Fruit fly (Drosophila melanogaster) whole organism, embryonic: ENCODE results near the gene Galphai.

ENCODE experiments used
- B-H2 ChIP-seq: fragments of 200-800 bp; sonication (Bioruptor generic); optimal IDR thresholded peaks from 2 replicates; lab custom pipeline; 2018; ENCODE audit warnings: missing biosample characterization, mild to moderate bottlenecking, missing genetic modification characterization
- CG10274 ChIP-seq: fragments of 200-800 bp; sonication (Bioruptor generic); optimal IDR thresholded peaks from 3 replicates; lab custom pipeline; 2017; ENCODE audit warnings: missing biosample characterization, mild to moderate bottlenecking, missing genetic modification characterization
- CG14667 ChIP-seq: fragments of 200-800 bp; sonication (Bioruptor generic); IDR thresholded peaks from 2 replicates; pipeline ENCODE4 v1.3.6; 2022; ENCODE audit warnings: missing biosample characterization, missing genetic modification characterization
- CG15269 ChIP-seq: fragments of 200-800 bp; sonication (Bioruptor generic); optimal IDR thresholded peaks from 2 replicates; lab custom pipeline; 2018; ENCODE audit warnings: missing biosample characterization, mild to moderate bottlenecking, missing genetic modification characterization, moderate library complexity
- CG16813 ChIP-seq: fragments of 200-800 bp; sonication (Bioruptor generic); IDR thresholded peaks from 3 replicates; pipeline ENCODE4 v1.3.6; 2022; ENCODE audit warnings: missing biosample characterization, missing genetic modification characterization; ENCODE audit not compliant: partially characterized antibody
- CG1792 ChIP-seq: fragments of 200-800 bp; sonication (Bioruptor generic); optimal IDR thresholded peaks from 2 replicates; lab custom pipeline; 2016; ENCODE audit warnings: missing biosample characterization, missing genetic modification characterization
- CG18262 ChIP-seq: fragments of 200-800 bp; optimal IDR thresholded peaks from 3 replicates; lab custom pipeline; 2019; ENCODE audit warnings: missing biosample characterization, mild to moderate bottlenecking, missing genetic modification characterization, moderate library complexity
- CG2116 ChIP-seq: fragments of 200-800 bp; sonication (Bioruptor generic); optimal IDR thresholded peaks from 3 replicates; lab custom pipeline; 2018; ENCODE audit warnings: missing biosample characterization, mild to moderate bottlenecking, missing genetic modification characterization
- CG2712 ChIP-seq: fragments of 200-800 bp; optimal IDR thresholded peaks from 3 replicates; lab custom pipeline; 2019; ENCODE audit warnings: missing biosample characterization, mild to moderate bottlenecking, missing genetic modification characterization, moderate library complexity
- CG2889 ChIP-seq: fragments of 200-800 bp; sonication (Bioruptor generic); IDR thresholded peaks from 3 replicates; pipeline ENCODE4 v1.3.6; 2022; ENCODE audit warnings: missing biosample characterization, missing genetic modification characterization
- CG3281 ChIP-seq: fragments of 200-800 bp; sonication (Bioruptor generic); optimal IDR thresholded peaks from 3 replicates; lab custom pipeline; 2017; ENCODE audit warnings: missing biosample characterization, mild to moderate bottlenecking, missing genetic modification characterization
- CG33213 ChIP-seq: fragments of 200-800 bp; sonication (Bioruptor generic); optimal IDR thresholded peaks from 3 replicates; lab custom pipeline; 2016; ENCODE audit warnings: missing biosample characterization, missing genetic modification characterization
- CG9727 ChIP-seq: fragments of 200-800 bp; sonication (Bioruptor generic); optimal IDR thresholded peaks from 3 replicates; lab custom pipeline; 2017; ENCODE audit warnings: missing biosample characterization, mild to moderate bottlenecking, missing genetic modification characterization
- CG9876 ChIP-seq: fragments of 200-800 bp; sonication (Bioruptor generic); optimal IDR thresholded peaks from 2 replicates; lab custom pipeline; 2016; ENCODE audit warnings: missing biosample characterization, missing genetic modification characterization
- D19B ChIP-seq: fragments of 200-800 bp; sonication (Bioruptor generic); optimal IDR thresholded peaks from 2 replicates; lab custom pipeline; 2017; ENCODE audit warnings: missing biosample characterization, mild to moderate bottlenecking, missing genetic modification characterization
- Dad ChIP-seq: fragments of 200-800 bp; sonication (Bioruptor generic); optimal IDR thresholded peaks from 3 replicates; lab custom pipeline; 2016; ENCODE audit warnings: missing biosample characterization, missing genetic modification characterization
- Elba2 ChIP-seq: fragments of 200-800 bp; sonication (Bioruptor generic); optimal IDR thresholded peaks from 3 replicates; lab custom pipeline; 2016; ENCODE audit warnings: missing biosample characterization, missing genetic modification characterization
- Hand ChIP-seq: fragments of 200-800 bp; sonication (Bioruptor generic); optimal IDR thresholded peaks from 2 replicates; lab custom pipeline; 2017; ENCODE audit warnings: mild to moderate bottlenecking, missing biosample characterization, missing genetic modification reagents, missing genetic modification characterization
- Lpt ChIP-seq: fragments of >200 bp; optimal IDR thresholded peaks from 2 replicates; lab custom pipeline; 2018; ENCODE audit warnings: missing biosample characterization, missing genetic modification characterization
- Nf-YC ChIP-seq: fragments of 200-800 bp; optimal IDR thresholded peaks from 3 replicates; lab custom pipeline; 2019; ENCODE audit warnings: missing biosample characterization, mild to moderate bottlenecking, missing genetic modification characterization, moderate library complexity
- Oli ChIP-seq: fragments of 200-800 bp; sonication (Bioruptor generic); optimal IDR thresholded peaks from 2 replicates; lab custom pipeline; 2018; ENCODE audit warnings: missing biosample characterization, mild to moderate bottlenecking, missing genetic modification characterization, moderate library complexity
- Optix ChIP-seq: fragments of 200-800 bp; sonication (Bioruptor generic); IDR thresholded peaks from 3 replicates; pipeline ENCODE4 v1.3.6; 2022; ENCODE audit warnings: missing biosample characterization, missing genetic modification characterization
- Scr ChIP-seq: fragments of 200-800 bp; sonication (Bioruptor generic); IDR thresholded peaks from 2 replicates; pipeline ENCODE4 v1.3.6; 2022; ENCODE audit warnings: missing biosample characterization, missing genetic modification characterization; ENCODE audit not compliant: partially characterized antibody
- Sox102F ChIP-seq: fragments of 200-800 bp; sonication (Bioruptor generic); optimal IDR thresholded peaks from 2 replicates; lab custom pipeline; 2018; ENCODE audit warnings: missing biosample characterization, mild to moderate bottlenecking, missing genetic modification characterization, moderate library complexity
- Ssrp ChIP-seq: fragments of 200-800 bp; sonication (Bioruptor generic); optimal IDR thresholded peaks from 2 replicates; lab custom pipeline; 2018; ENCODE audit warnings: missing biosample characterization, mild to moderate bottlenecking, missing genetic modification characterization, moderate library complexity
- Usf ChIP-seq: fragments of 200-800 bp; sonication (Bioruptor generic); optimal IDR thresholded peaks from 2 replicates; lab custom pipeline; 2017; ENCODE audit warnings: missing genotype, missing biosample characterization, missing genetic modification characterization
- abd-A ChIP-seq: fragments of 200-800 bp; sonication (Bioruptor generic); optimal IDR thresholded peaks from 3 replicates; lab custom pipeline; 2019; ENCODE audit warnings: missing biosample characterization, mild to moderate bottlenecking, missing genetic modification characterization, moderate library complexity
- ac ChIP-seq: fragments of 200-800 bp; sonication (Bioruptor generic); optimal IDR thresholded peaks from 3 replicates; lab custom pipeline; 2017; ENCODE audit warnings: missing biosample characterization, mild to moderate bottlenecking, missing genetic modification characterization
- bab2 ChIP-seq: fragments of 200-800 bp; sonication (Bioruptor generic); optimal IDR thresholded peaks from 2 replicates; lab custom pipeline; 2016; ENCODE audit warnings: missing biosample characterization, missing genetic modification characterization
- bbx ChIP-seq: fragments of 200-800 bp; sonication (Bioruptor generic); IDR thresholded peaks from 2 replicates; pipeline ENCODE4 v1.3.6; 2022; ENCODE audit warnings: missing biosample characterization, missing genetic modification characterization; ENCODE audit not compliant: partially characterized antibody
- cas ChIP-seq: fragments of 200-800 bp; sonication (Bioruptor generic); IDR thresholded peaks from 2 replicates; pipeline ENCODE4 v1.3.6; 2022; ENCODE audit warnings: missing biosample characterization, missing genetic modification characterization
- caup ChIP-seq: fragments of 200-800 bp; sonication (Bioruptor generic); optimal IDR thresholded peaks from 3 replicates; lab custom pipeline; 2017; ENCODE audit warnings: missing biosample characterization, mild to moderate bottlenecking, missing genetic modification characterization, moderate library complexity; ENCODE audit not compliant: severe bottlenecking
- crc ChIP-seq: fragments of 200-800 bp; sonication (Bioruptor generic); optimal IDR thresholded peaks from 2 replicates; lab custom pipeline; 2016; ENCODE audit warnings: missing biosample characterization, missing genetic modification characterization
- ems ChIP-seq: fragments of 200-800 bp; sonication (Bioruptor generic); optimal IDR thresholded peaks from 3 replicates; lab custom pipeline; 2016; ENCODE audit warnings: missing biosample characterization, missing genetic modification characterization
- esg ChIP-seq: fragments of 200-800 bp; sonication (Bioruptor generic); conservative IDR thresholded peaks from 2 replicates; pipeline ENCODE4 v1.3.6; 2022; ENCODE audit warnings: missing biosample characterization, missing genetic modification characterization
- exex ChIP-seq: fragments of 200-800 bp; sonication (Bioruptor generic); optimal IDR thresholded peaks from 4 replicates; lab custom pipeline; 2018; ENCODE audit warnings: missing biosample characterization, mild to moderate bottlenecking, missing genetic modification characterization, moderate library complexity
- gcm2 ChIP-seq: fragments of 200-800 bp; sonication (Bioruptor generic); optimal IDR thresholded peaks from 2 replicates; lab custom pipeline; 2016; ENCODE audit warnings: missing biosample characterization, missing genetic modification characterization
- hb ChIP-seq: fragments of 200-800 bp; sonication (Bioruptor generic); IDR thresholded peaks from 3 replicates; pipeline ENCODE4 v1.3.6; 2022; ENCODE audit warnings: missing biosample characterization, missing genetic modification characterization; ENCODE audit not compliant: partially characterized antibody
- kah ChIP-seq: fragments of 200-800 bp; sonication (Bioruptor generic); optimal IDR thresholded peaks from 2 replicates; lab custom pipeline; 2018; ENCODE audit warnings: missing biosample characterization, mild to moderate bottlenecking, missing genetic modification characterization
- luna ChIP-seq: fragments of 200-800 bp; sonication (Bioruptor generic); optimal IDR thresholded peaks from 2 replicates; lab custom pipeline; 2016; ENCODE audit warnings: missing biosample characterization, missing genetic modification characterization
- maf-S ChIP-seq: fragments of 200-800 bp; sonication (Bioruptor generic); optimal IDR thresholded peaks from 2 replicates; lab custom pipeline; 2016; ENCODE audit warnings: missing biosample characterization, missing genetic modification characterization
- mirr ChIP-seq: fragments of 200-800 bp; sonication (Bioruptor generic); optimal IDR thresholded peaks from 3 replicates; lab custom pipeline; 2018; ENCODE audit warnings: missing biosample characterization, mild to moderate bottlenecking, missing genetic modification characterization
- pfk ChIP-seq: fragments of 200-800 bp; sonication (Bioruptor generic); optimal IDR thresholded peaks from 2 replicates; lab custom pipeline; 2018; ENCODE audit warnings: missing biosample characterization, mild to moderate bottlenecking, missing genetic modification characterization, moderate library complexity
- pita ChIP-seq: fragments of 200-800 bp; sonication (Bioruptor generic); optimal IDR thresholded peaks from 2 replicates; lab custom pipeline; 2017; ENCODE audit warnings: missing biosample characterization, mild to moderate bottlenecking, missing genetic modification characterization
- pzg ChIP-seq: fragments of 200-800 bp; sonication (Bioruptor generic); optimal IDR thresholded peaks from 3 replicates; lab custom pipeline; 2018; ENCODE audit warnings: missing biosample characterization, mild to moderate bottlenecking, missing genetic modification characterization, moderate library complexity
- ranshi ChIP-seq: fragments of 200-800 bp; sonication (Bioruptor generic); IDR thresholded peaks from 2 replicates; pipeline ENCODE4 v1.3.6; 2022; ENCODE audit warnings: missing biosample characterization, missing genetic modification characterization
- schlank ChIP-seq: fragments of 200-800 bp; sonication (Bioruptor generic); optimal IDR thresholded peaks from 2 replicates; lab custom pipeline; 2018; ENCODE audit warnings: missing biosample characterization, mild to moderate bottlenecking, missing genetic modification characterization
- sr ChIP-seq: fragments of 200-800 bp; sonication (Bioruptor generic); IDR thresholded peaks from 3 replicates; pipeline ENCODE4 v1.3.6; 2022; ENCODE audit warnings: missing biosample characterization, missing genetic modification characterization
- tup ChIP-seq: fragments of 200-800 bp; sonication (Bioruptor generic); optimal IDR thresholded peaks from 2 replicates; lab custom pipeline; 2016; ENCODE audit warnings: missing biosample characterization, mild to moderate bottlenecking, missing genetic modification characterization, moderate library complexity

The Galphai gene

dm6 chr3L:6964488-6965152 is 15.2 kb downstream of the Galphai start, which contains the start of gene sgl (continued):
- no peak for TF ChIP-seq CG9727
- TF ChIP-seq CG2889 (GFP tag; lab: Robert Waterston, UW), result no peak
- no peak for TF ChIP-seq Usf
- no peak for TF ChIP-seq maf-S (GFP tag; lab: Kevin White, UChicago)
- TF ChIP-seq CG10274 (GFP tag; lab: Kevin White, UChicago), result no peak
- peak; percentile 40 for TF ChIP-seq CG15269 (tag; lab: Kevin White, UChicago)
- TF ChIP-seq CG33213 (GFP tag; lab: Kevin White, UChicago), result peak; percentile 83
- TF ChIP-seq Ssrp (tag; lab: Kevin White, UChicago), result no peak
- TF ChIP-seq CG2116, result peak; percentile 47
- TF ChIP-seq B-H2, result peak; percentile 74
- peak; percentile 100 for TF ChIP-seq Nf-YC (tag; lab: Kevin White, UChicago)
- TF ChIP-seq abd-A (tag; lab: Kevin White, UChicago), result no peak
- TF ChIP-seq CG18262, result peak; percentile 41
- TF ChIP-seq tup (GFP tag; lab: Kevin White, UChicago), result no peak
- TF ChIP-seq sr, result no peak
- TF ChIP-seq Scr, result peak; percentile 43; the same call in 1 of the 2 replicates
- TF ChIP-seq pfk (GFP tag; lab: Kevin White, UChicago), result peak; percentile 26
- TF ChIP-seq Lpt (GFP tag; lab: Kevin White, UChicago), result no peak
- peak; percentile 14 for TF ChIP-seq D19B (GFP tag; lab: Kevin White, UChicago)
- no peak for TF ChIP-seq kah
- TF ChIP-seq CG1792 (GFP tag; lab: Kevin White, UChicago), result no peak
- TF ChIP-seq luna (GFP tag; lab: Kevin White, UChicago), result peak; percentile 19
- TF ChIP-seq Elba2 (GFP tag; lab: Kevin White, UChicago), result peak; percentile 52
- peak; percentile 82 for TF ChIP-seq pzg (GFP tag; lab: Kevin White, UChicago)
- TF ChIP-seq caup (GFP tag; lab: Kevin White, UChicago), result peak; percentile 60
- no peak for TF ChIP-seq ac (GFP tag; lab: Kevin White, UChicago)
- no peak for TF ChIP-seq Hand (GFP tag; lab: Kevin White, UChicago)
- peak; percentile 39 for TF ChIP-seq CG3281
- TF ChIP-seq bbx, result peak; percentile 68
- TF ChIP-seq ranshi (GFP tag; lab: Robert Waterston, UW), result no peak
- TF ChIP-seq pita (GFP tag; lab: Kevin White, UChicago), result no peak
- TF ChIP-seq bab2, result no peak
- TF ChIP-seq ems, result no peak
- no peak for TF ChIP-seq cas (GFP tag; lab: Robert Waterston, UW)
- TF ChIP-seq CG16813 (GFP tag; lab: Robert Waterston, UW), result 0 out of 3 replicates have a peak, but pooled peaks have one; percentile 25
- TF ChIP-seq schlank, result no peak
- TF ChIP-seq esg, result no peak
- no peak for TF ChIP-seq hb (GFP tag; lab: Robert Waterston, UW)
- TF ChIP-seq Sox102F (GFP tag; lab: Kevin White, UChicago), result no peak
- TF ChIP-seq Dad (GFP tag; lab: Kevin White, UChicago), result peak; percentile 21
- TF ChIP-seq CG9876 (GFP tag; lab: Kevin White, UChicago), result peak; percentile 16
- TF ChIP-seq gcm2, result no peak
- peak; percentile 8; the same call in 1 of the 3 replicates for TF ChIP-seq Optix (GFP tag; lab: Robert Waterston, UW)
- TF ChIP-seq crc (GFP tag; lab: Kevin White, UChicago), result no peak
- TF ChIP-seq exex (tag; lab: Kevin White, UChicago), result peak; percentile 19
- peak; percentile 34 for TF ChIP-seq mirr (GFP tag; lab: Kevin White, UChicago)
- peak; percentile 15 for TF ChIP-seq Oli (tag; lab: Kevin White, UChicago)
- TF ChIP-seq CG2712 (tag; lab: Kevin White, UChicago), result peak; percentile 7
- no peak for TF ChIP-seq CG14667 (GFP tag; lab: Robert Waterston, UW)
